Fruit fly (Drosophila melanogaster) whole organism, prepupa: ENCODE results near the gene CG11755.

Experiments used
- Blimp-1 ChIP-seq: fragments of 200-800 bp; sonication (Bioruptor generic); optimal IDR thresholded peaks from 3 replicates; lab custom pipeline; 2017; ENCODE audit warnings: missing biosample characterization, missing genetic modification characterization, mild to moderate bottlenecking, moderate library complexity, missing genetic modification reagents
- CG10631 ChIP-seq: fragments of 200-800 bp; sonication (Bioruptor generic); optimal IDR thresholded peaks from 2 replicates; lab custom pipeline; 2016; ENCODE audit warnings: missing biosample characterization, missing genetic modification characterization
- CG11294 ChIP-seq: fragments of 200-800 bp; sonication (Bioruptor generic); IDR thresholded peaks from 2 replicates; pipeline ENCODE4 v1.3.6; 2022; ENCODE audit warnings: missing biosample characterization, missing genetic modification characterization
- CG11762 ChIP-seq: fragments of 200-800 bp; sonication (Bioruptor generic); optimal IDR thresholded peaks from 3 replicates; lab custom pipeline; 2016; ENCODE audit warnings: missing biosample characterization, missing genetic modification characterization; ENCODE audit not compliant: insufficient read depth
- CG15336 ChIP-seq: fragments of 200-800 bp; sonication (Bioruptor generic); IDR thresholded peaks from 2 replicates; pipeline ENCODE4 v1.3.6; 2022; ENCODE audit warnings: missing biosample characterization, missing genetic modification characterization
- CG1621 ChIP-seq: fragments of 200-800 bp; sonication (Bioruptor generic); optimal IDR thresholded peaks from 3 replicates; lab custom pipeline; 2018; ENCODE audit warnings: missing biosample characterization, mild to moderate bottlenecking, missing genetic modification characterization
- CG16779 ChIP-seq: fragments of 200-800 bp; sonication (Bioruptor generic); optimal IDR thresholded peaks from 3 replicates; lab custom pipeline; 2017; ENCODE audit warnings: missing biosample characterization, mild to moderate bottlenecking, missing genetic modification characterization
- CG3032 ChIP-seq: fragments of 200-800 bp; optimal IDR thresholded peaks from 2 replicates; lab custom pipeline; 2019; ENCODE audit warnings: missing biosample characterization, mild to moderate bottlenecking, missing genetic modification characterization, moderate library complexity
- CG31627 ChIP-seq: fragments of 200-800 bp; sonication (Bioruptor generic); optimal IDR thresholded peaks from 3 replicates; lab custom pipeline; 2016; ENCODE audit warnings: missing biosample characterization, missing genetic modification characterization
- CG32006 ChIP-seq: fragments of 200-800 bp; sonication (Bioruptor generic); optimal IDR thresholded peaks from 3 replicates; lab custom pipeline; 2017; ENCODE audit warnings: missing biosample characterization, mild to moderate bottlenecking, missing genetic modification characterization
- CG3919 ChIP-seq: fragments of 200-800 bp; sonication (Bioruptor generic); optimal IDR thresholded peaks from 3 replicates; lab custom pipeline; 2016; ENCODE audit warnings: missing biosample characterization, missing genetic modification characterization
- CG4318 ChIP-seq: fragments of 200-800 bp; sonication (Bioruptor generic); optimal IDR thresholded peaks from 3 replicates; lab custom pipeline; 2017; ENCODE audit warnings: missing biosample characterization, mild to moderate bottlenecking, missing genetic modification characterization
- CG6163 ChIP-seq: fragments of 200-800 bp; sonication (Bioruptor generic); IDR thresholded peaks from 3 replicates; pipeline ENCODE4 v1.3.6; 2022; ENCODE audit warnings: missing biosample characterization, missing genetic modification characterization
- CG6276 ChIP-seq: fragments of 200-800 bp; sonication (Bioruptor generic); optimal IDR thresholded peaks from 2 replicates; lab custom pipeline; 2017; ENCODE audit warnings: missing biosample characterization, mild to moderate bottlenecking, missing genetic modification characterization
- CG6792 ChIP-seq: fragments of 200-800 bp; sonication (Bioruptor generic); optimal IDR thresholded peaks from 3 replicates; lab custom pipeline; 2016; ENCODE audit warnings: missing biosample characterization, missing genetic modification characterization
- CG6808 ChIP-seq: fragments of 200-800 bp; sonication (Bioruptor generic); optimal IDR thresholded peaks from 3 replicates; lab custom pipeline; 2017; ENCODE audit warnings: missing biosample characterization, missing genetic modification characterization, mild to moderate bottlenecking, moderate library complexity, missing genetic modification reagents
- CG6854 ChIP-seq: fragments of 200-800 bp; sonication (Bioruptor generic); optimal IDR thresholded peaks from 2 replicates; lab custom pipeline; 2017; ENCODE audit warnings: missing biosample characterization, mild to moderate bottlenecking, missing genetic modification characterization
- CG7368 ChIP-seq: fragments of 200-800 bp; sonication (Bioruptor generic); optimal IDR thresholded peaks from 3 replicates; lab custom pipeline; 2016; ENCODE audit warnings: missing biosample characterization, missing genetic modification characterization
- CG8119 ChIP-seq: fragments of 200-800 bp; sonication (Bioruptor generic); IDR thresholded peaks from 3 replicates; pipeline ENCODE4 v1.3.6; 2022; ENCODE audit warnings: missing biosample characterization, missing genetic modification characterization
- CG8632 ChIP-seq: fragments of 200-800 bp; sonication (Bioruptor generic); optimal IDR thresholded peaks from 3 replicates; lab custom pipeline; 2016; ENCODE audit warnings: missing biosample characterization, missing genetic modification characterization
- CG9139 ChIP-seq: fragments of 200-800 bp; sonication (Bioruptor generic); optimal IDR thresholded peaks from 3 replicates; lab custom pipeline; 2017; ENCODE audit warnings: missing biosample characterization, mild to moderate bottlenecking, missing genetic modification characterization
- Eip75B ChIP-seq: fragments of 200-800 bp; sonication (Bioruptor generic); optimal IDR thresholded peaks from 3 replicates; lab custom pipeline; 2016; ENCODE audit warnings: missing biosample characterization, missing genetic modification characterization
- Eip78C ChIP-seq: fragments of 200-800 bp; sonication (Bioruptor generic); peaks from one replicate; lab custom pipeline; 2016; ENCODE audit warnings: missing biosample characterization, missing genetic modification characterization
- Eip93F ChIP-seq: fragments of 200-800 bp; sonication (Bioruptor generic); optimal IDR thresholded peaks from 2 replicates; lab custom pipeline; 2016; ENCODE audit warnings: missing biosample characterization, mild to moderate bottlenecking, missing genetic modification characterization
- Ets21C ChIP-seq: fragments of 200-800 bp; sonication (Bioruptor generic); optimal IDR thresholded peaks from 3 replicates; lab custom pipeline; 2016; ENCODE audit warnings: missing biosample characterization, missing genetic modification characterization
- Ets96B ChIP-seq: fragments of 200-800 bp; optimal IDR thresholded peaks from 2 replicates; lab custom pipeline; 2019; ENCODE audit warnings: missing biosample characterization, mild to moderate bottlenecking, missing genetic modification characterization, moderate library complexity
- Gug ChIP-seq: fragments of 200-800 bp; sonication (Bioruptor generic); IDR thresholded peaks from 2 replicates; pipeline ENCODE4 v1.3.6; 2022; ENCODE audit warnings: missing biosample characterization, missing genetic modification characterization
- Hr38 ChIP-seq: sonication (Bioruptor generic); optimal IDR thresholded peaks from 2 replicates; lab custom pipeline; 2016; ENCODE audit warnings: missing biosample characterization, missing genetic modification characterization
- Hr39 ChIP-seq: fragments of 200-800 bp; sonication (Bioruptor generic); optimal IDR thresholded peaks from 2 replicates; lab custom pipeline; 2016; ENCODE audit warnings: missing biosample characterization, missing genetic modification characterization
- Lpt ChIP-seq: fragments of 200-800 bp; sonication (Bioruptor generic); optimal IDR thresholded peaks from 3 replicates; lab custom pipeline; 2016; ENCODE audit warnings: missing biosample characterization, missing genetic modification characterization
- Met ChIP-seq: fragments of 200-800 bp; sonication (Bioruptor generic); optimal IDR thresholded peaks from 3 replicates; lab custom pipeline; 2016; ENCODE audit warnings: missing biosample characterization, missing genetic modification characterization
- OdsH ChIP-seq: fragments of 200-800 bp; sonication (Bioruptor generic); optimal IDR thresholded peaks from 3 replicates; lab custom pipeline; 2016; ENCODE audit warnings: missing biosample characterization, missing genetic modification characterization
- Smox ChIP-seq: fragments of 200-800 bp; sonication (Bioruptor generic); optimal IDR thresholded peaks from 3 replicates; lab custom pipeline; 2016; ENCODE audit warnings: missing biosample characterization, missing genetic modification characterization
- Sox14 ChIP-seq: fragments of 200-800 bp; sonication (Bioruptor generic); optimal IDR thresholded peaks from 3 replicates; lab custom pipeline; 2016; ENCODE audit warnings: missing biosample characterization, missing genetic modification characterization
- achi ChIP-seq: fragments of 200-800 bp; sonication (Bioruptor generic); optimal IDR thresholded peaks from 3 replicates; lab custom pipeline; 2016; ENCODE audit warnings: missing biosample characterization, missing genetic modification characterization
- acj6 ChIP-seq: fragments of 200-800 bp; sonication (Bioruptor generic); optimal IDR thresholded peaks from 3 replicates; lab custom pipeline; 2016; ENCODE audit warnings: missing biosample characterization, missing genetic modification characterization
- cyc ChIP-seq: fragments of 200-800 bp; sonication (Bioruptor generic); optimal IDR thresholded peaks from 3 replicates; lab custom pipeline; 2016; ENCODE audit warnings: missing biosample characterization, missing genetic modification characterization
- dac ChIP-seq: fragments of 200-800 bp; sonication (Bioruptor generic); optimal IDR thresholded peaks from 2 replicates; lab custom pipeline; 2017; ENCODE audit warnings: missing biosample characterization, mild to moderate bottlenecking, missing genetic modification characterization
- dsx ChIP-seq: fragments of 200-800 bp; optimal IDR thresholded peaks from 3 replicates; lab custom pipeline; 2019; ENCODE audit warnings: missing biosample characterization, mild to moderate bottlenecking, missing genetic modification characterization, moderate library complexity; ENCODE audit not compliant: poor library complexity, severe bottlenecking
- eg ChIP-seq: fragments of 200-800 bp; sonication (Bioruptor generic); IDR thresholded peaks from 3 replicates; pipeline ENCODE4 v1.3.6; 2022; ENCODE audit warnings: missing biosample characterization, missing genetic modification characterization
- esn ChIP-seq: fragments of 200-800 bp; sonication (Bioruptor generic); optimal IDR thresholded peaks from 2 replicates; lab custom pipeline; 2016; ENCODE audit warnings: missing biosample characterization, mild to moderate bottlenecking, missing genetic modification characterization, moderate library complexity
- fd59A ChIP-seq: fragments of 200-800 bp; sonication (Bioruptor generic); optimal IDR thresholded peaks from 2 replicates; lab custom pipeline; 2017; ENCODE audit warnings: missing biosample characterization, mild to moderate bottlenecking, missing genetic modification characterization, missing genetic modification reagents
- fd85E ChIP-seq: fragments of 200-800 bp; sonication (Bioruptor generic); optimal IDR thresholded peaks from 3 replicates; lab custom pipeline; 2016; ENCODE audit warnings: missing biosample characterization, missing genetic modification characterization
- fkh ChIP-seq: fragments of 200-800 bp; sonication (Bioruptor generic); optimal IDR thresholded peaks from 3 replicates; lab custom pipeline; 2017; ENCODE audit warnings: missing biosample characterization, mild to moderate bottlenecking, missing genetic modification characterization, moderate library complexity
- lz ChIP-seq: fragments of 200-800 bp; sonication (Bioruptor generic); optimal IDR thresholded peaks from 3 replicates; lab custom pipeline; 2016; ENCODE audit warnings: missing biosample characterization, missing genetic modification characterization
- net ChIP-seq: fragments of 200-800 bp; sonication (Bioruptor generic); optimal IDR thresholded peaks from 3 replicates; lab custom pipeline; 2016; ENCODE audit warnings: missing biosample characterization, missing genetic modification characterization
- pdm3 ChIP-seq: fragments of 200-800 bp; sonication (Bioruptor generic); optimal IDR thresholded peaks from 3 replicates; lab custom pipeline; 2016; ENCODE audit warnings: missing biosample characterization, missing genetic modification characterization
- salr ChIP-seq, 2 experiments: fragments of 200-800 bp; sonication (Bioruptor generic); optimal IDR thresholded peaks; 3 replicates each; lab custom pipeline; 2016 to 2018; ENCODE audit warnings: missing biosample characterization in 2 of 2, missing genetic modification characterization in 2 of 2, mild to moderate bottlenecking in 1 of 2
- spab ChIP-seq: fragments of 200-800 bp; sonication (Bioruptor generic); optimal IDR thresholded peaks from 2 replicates; lab custom pipeline; 2017; ENCODE audit warnings: missing biosample characterization, mild to moderate bottlenecking, missing genetic modification characterization, missing genetic modification reagents
- ss ChIP-seq, 2 experiments: fragments of 200-800 bp; sonication (Bioruptor generic); optimal IDR thresholded peaks; 2 replicates in 1 of 2; 3 replicates in 1 of 2; lab custom pipeline; 2017 to 2018; ENCODE audit warnings: mild to moderate bottlenecking in 2 of 2, missing biosample characterization in 2 of 2, missing genetic modification characterization in 2 of 2, moderate library complexity in 1 of 2
- topi ChIP-seq: fragments of 200-800 bp; sonication (Bioruptor generic); optimal IDR thresholded peaks from 3 replicates; lab custom pipeline; 2016; ENCODE audit warnings: missing biosample characterization, missing genetic modification characterization
- vri ChIP-seq: fragments of 200-800 bp; sonication (Bioruptor generic); optimal IDR thresholded peaks from 3 replicates; lab custom pipeline; 2016; ENCODE audit warnings: missing biosample characterization, mild to moderate bottlenecking, missing genetic modification characterization

Gene CG11755

DNA sequence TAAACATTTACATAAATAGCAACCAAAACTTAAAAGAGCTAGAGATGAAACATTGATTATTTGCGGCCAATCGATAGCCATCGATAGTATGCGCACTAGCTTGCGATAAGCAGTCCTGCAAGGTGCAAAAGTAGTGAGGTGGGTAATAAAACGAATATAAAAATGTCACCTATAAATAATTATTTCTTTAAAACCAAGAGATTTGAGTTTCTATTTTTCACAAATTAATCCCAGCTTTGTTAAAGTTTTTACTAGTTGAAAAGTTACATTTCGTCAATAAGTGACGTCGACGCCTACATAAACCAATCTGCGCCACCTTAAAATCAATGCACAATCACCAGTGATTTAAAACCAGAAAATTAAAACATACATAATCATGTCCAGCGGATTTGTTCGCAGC lies 26.0 kb upstream of the CG11755 start, which contains the start of the genes Mkk4 and SLIRP2:
Gene Mkk4 (minus strand): TSS at position 56 of the 400 bp plus-strand sequence.
Gene SLIRP2 (plus strand): TSS at position 344 of the 400 bp plus-strand sequence.
- TF ChIP-seq Ets21C (GFP tag; lab: Kevin White, UChicago) (peak; percentile 99), Smox (peak; percentile 99), CG6276 (peak; percentile 98), dac (peak; percentile 97), CG11762 (GFP tag; lab: Kevin White, UChicago) (peak; percentile 98), Eip75B (GFP tag; lab: Kevin White, UChicago) (peak; percentile 99), eg (GFP tag; lab: Robert Waterston, UW) (peak; percentile 99), CG6163 (peak; percentile 99), CG7368 (GFP tag; lab: Kevin White, UChicago) (peak; percentile 98), Eip93F (GFP tag; lab: Kevin White, UChicago) (peak; percentile 96), Sox14 (GFP tag; lab: Kevin White, UChicago) (peak; percentile 99), CG6792 (GFP tag; lab: Kevin White, UChicago) (peak; percentile 99), Eip78C (GFP tag; lab: Kevin White, UChicago) (peak; percentile 100), fd85E (peak; percentile 94), salr (GFP tag; optimal IDR thresholded peaks at IDR 0.05; lab: Kevin White, UChicago) (peak; percentile 97 to 98), spab (GFP tag; lab: Kevin White, UChicago) (peak; percentile 97), pdm3 (GFP tag; lab: Kevin White, UChicago) (peak; percentile 99), acj6 (peak; percentile 99), vri (peak; percentile 98), topi (GFP tag; lab: Kevin White, UChicago) (peak; percentile 99), CG11294 (GFP tag; lab: Robert Waterston, UW) (peak; percentile 98), fd59A (GFP tag; lab: Kevin White, UChicago) (peak; percentile 99), Hr39 (GFP tag; lab: Kevin White, UChicago) (peak; percentile 99), CG8632 (GFP tag; lab: Kevin White, UChicago) (peak; percentile 98), Ets96B (tag; lab: Kevin White, UChicago) (peak; percentile 98), OdsH (GFP tag; lab: Kevin White, UChicago) (peak; percentile 99), Blimp-1 (GFP tag; lab: Kevin White, UChicago) (peak; percentile 93), CG32006 (GFP tag; lab: Kevin White, UChicago) (peak; percentile 99), CG10631 (GFP tag; lab: Kevin White, UChicago) (peak; percentile 99), CG6854 (peak; percentile 94), esn (GFP tag; lab: Kevin White, UChicago) (peak; percentile 99), dsx (GFP tag; lab: Kevin White, UChicago) (peak; percentile 98), fkh (peak; percentile 93), CG15336 (peak; percentile 99), ss (GFP tag; optimal IDR thresholded peaks at IDR 0.05; lab: Kevin White, UChicago) (peak; percentile 96 to 97), lz (GFP tag; lab: Kevin White, UChicago) (peak; percentile 99), CG1621 (peak; percentile 98), CG4318 (GFP tag; lab: Kevin White, UChicago) (peak; percentile 98), Met (GFP tag; lab: Kevin White, UChicago) (peak; percentile 99), net (GFP tag; lab: Kevin White, UChicago) (peak; percentile 99), cyc (GFP tag; lab: Kevin White, UChicago) (peak; percentile 99), CG16779 (tag; lab: Kevin White, UChicago) (peak; percentile 94), CG3032 (tag; lab: Kevin White, UChicago) (peak; percentile 99), Hr38 (peak; percentile 90), CG9139 (peak; percentile 96), CG3919 (peak; percentile 99), CG31627 (GFP tag; lab: Kevin White, UChicago) (peak; percentile 99), CG6808 (GFP tag; lab: Kevin White, UChicago) (peak; percentile 97), CG8119 (GFP tag; lab: Robert Waterston, UW) (peak; percentile 99), achi (GFP tag; lab: Kevin White, UChicago) (peak; percentile 98), Gug (GFP tag; lab: Robert Waterston, UW) (peak; percentile 99), Lpt (GFP tag; lab: Kevin White, UChicago) (peak; percentile 98)
